Worm (Caenorhabditis elegans) whole organism, L4 larva: ENCODE results near the gene rpt-6.

Experiments
- F26F4.8 ChIP-seq: fragments of 200-800 bp; sonication (Bioruptor generic); conservative IDR thresholded peaks from 2 replicates; pipeline ENCODE4 v1.3.6; 2022; ENCODE audit warnings: missing genetic modification characterization, missing compliant biosample characterization
- R02D3.7 ChIP-seq: fragments of 150-350 bp; sonication (generic microtip); optimal IDR thresholded peaks from 3 replicates; lab custom pipeline; 2014; ENCODE audit warnings: missing biosample characterization, missing genetic modification characterization
- lin-29 ChIP-seq: fragments of 200-800 bp; sonication (Bioruptor generic); IDR thresholded peaks from 2 replicates; pipeline ENCODE4 v1.3.6; 2022; ENCODE audit warnings: missing genetic modification reagents, missing genetic modification characterization, missing compliant biosample characterization
- nhr-11 ChIP-seq: fragments of 150-350 bp; optimal IDR thresholded peaks from 2 replicates; lab custom pipeline; 2014; ENCODE audit warnings: missing biosample characterization, missing genetic modification characterization
- nhr-41 ChIP-seq: fragments of 200-800 bp; sonication (Bioruptor generic); IDR thresholded peaks from 2 replicates; pipeline ENCODE4 v1.3.6; 2022; ENCODE audit warnings: missing genetic modification reagents, missing genetic modification characterization, missing compliant biosample characterization
- nhr-48 ChIP-seq: sonication (generic microtip); optimal IDR thresholded peaks from 2 replicates; lab custom pipeline; 2016; ENCODE audit warnings: mild to moderate bottlenecking, missing genetic modification characterization, missing compliant biosample characterization
- nhr-77 ChIP-seq: fragments of 150-350 bp; optimal IDR thresholded peaks from 2 replicates; lab custom pipeline; 2014; ENCODE audit warnings: missing biosample characterization, missing genetic modification characterization
- zag-1 ChIP-seq: fragments of 150-350 bp; optimal IDR thresholded peaks from 2 replicates; lab custom pipeline; 2014; ENCODE audit warnings: missing biosample characterization, missing genetic modification characterization

DNA sequence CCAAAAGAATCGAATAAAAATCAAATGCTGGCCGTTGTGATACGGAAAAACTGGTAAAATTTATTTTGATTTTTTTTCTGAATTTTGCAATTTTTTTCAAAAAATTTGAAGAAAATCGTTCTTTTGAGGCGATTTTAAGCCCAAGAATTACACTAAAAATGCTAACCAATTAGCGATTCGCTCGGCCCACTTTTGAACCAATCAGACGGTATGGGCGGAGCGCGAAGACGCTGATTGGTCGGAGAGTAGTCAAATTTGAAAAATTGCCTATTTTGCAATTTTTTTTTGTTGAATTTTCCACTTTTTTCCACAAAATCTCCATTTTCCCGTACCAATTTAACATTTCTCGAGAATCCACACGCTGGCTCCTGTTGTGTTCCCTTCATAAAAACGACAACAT is 3.0 kb downstream of the rpt-6 start:
- TF ChIP-seq nhr-77 (tag; lab: Kevin White, UChicago) (no peak), R02D3.7 (tag; lab: Kevin White, UChicago) (no peak), nhr-11 (tag; lab: Kevin White, UChicago) (no peak), lin-29 (GFP tag; lab: Robert Waterston, UW) (no peak), nhr-48 (tag; lab: Kevin White, UChicago) (no peak), nhr-41 (GFP tag; lab: Robert Waterston, UW) (no peak), zag-1 (tag; lab: Kevin White, UChicago) (no peak), F26F4.8 (GFP tag; lab: Robert Waterston, UW) (no peak)
